Worm (Caenorhabditis elegans): ENCODE data around the gene B0285.3.

Gene B0285.3

ce11 chrIII:4309303-4309702 lies 33.8 kb downstream of the B0285.3 start:
- no peak for TF ChIP-seq unc-55 (GFP tag; optimal IDR thresholded peaks at IDR 0.05)
- no peak for TF ChIP-seq alr-1 (tag; optimal IDR thresholded peaks at IDR 0.05)
- no peak for TF ChIP-seq ztf-1 (GFP tag; conservative IDR thresholded peaks at IDR 0.05)
- no peak for TF ChIP-seq gmeb-1 (tag; optimal IDR thresholded peaks at IDR 0.05)
- TF ChIP-seq sem-4 (tag; optimal IDR thresholded peaks at IDR 0.05) = no peak

ce11 chrIII:4302780-4303179 lies 40.4 kb downstream of the B0285.3 start:
- TF ChIP-seq nhr-25 (tag; optimal IDR thresholded peaks at IDR 0.05) (peak; percentile 21), lin-13 (GFP tag; optimal IDR thresholded peaks at IDR 0.05) (no peak)

DNA sequence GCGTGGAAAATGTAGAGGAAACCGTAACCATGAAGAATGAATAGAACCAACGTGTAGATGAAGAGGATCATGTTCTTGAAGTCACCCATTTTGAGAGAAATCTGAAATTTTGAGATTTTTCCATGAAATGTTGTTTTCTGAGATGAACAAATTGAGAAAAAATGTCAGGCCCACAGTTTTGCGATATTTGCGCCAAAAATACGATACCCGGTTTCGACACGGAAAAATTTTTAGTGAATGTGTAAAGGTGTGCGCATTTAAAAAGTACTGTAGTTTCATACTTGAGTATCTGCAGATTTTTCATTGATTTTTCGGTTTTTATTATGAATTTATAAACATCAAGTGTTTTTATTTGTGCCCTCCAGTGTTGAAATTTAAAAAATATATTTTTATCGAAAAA lies 40.8 kb downstream of the B0285.3 start, which contains the start of gene R10E4.9:
R10E4.9 (minus strand) TSS at position 101 of the 400 bp plus-strand sequence.
- TF ChIP-seq nhr-25 (tag; optimal IDR thresholded peaks at IDR 0.05) (no peak), elt-1 (tag; optimal IDR thresholded peaks at IDR 0.05) (no peak), lin-11 (tag; optimal IDR thresholded peaks at IDR 0.05) (no peak), ztf-4 (tag; optimal IDR thresholded peaks at IDR 0.05) (no peak), zag-1 (tag; optimal IDR thresholded peaks at IDR 0.05) (no peak), unc-55 (GFP tag; optimal IDR thresholded peaks at IDR 0.05) (no peak), sma-9 (GFP tag; optimal IDR thresholded peaks at IDR 0.05) (no peak), sma-9 (tag; optimal IDR thresholded peaks at IDR 0.05) (no peak), nhr-237 (tag; optimal IDR thresholded peaks at IDR 0.05) (no peak)

DNA sequence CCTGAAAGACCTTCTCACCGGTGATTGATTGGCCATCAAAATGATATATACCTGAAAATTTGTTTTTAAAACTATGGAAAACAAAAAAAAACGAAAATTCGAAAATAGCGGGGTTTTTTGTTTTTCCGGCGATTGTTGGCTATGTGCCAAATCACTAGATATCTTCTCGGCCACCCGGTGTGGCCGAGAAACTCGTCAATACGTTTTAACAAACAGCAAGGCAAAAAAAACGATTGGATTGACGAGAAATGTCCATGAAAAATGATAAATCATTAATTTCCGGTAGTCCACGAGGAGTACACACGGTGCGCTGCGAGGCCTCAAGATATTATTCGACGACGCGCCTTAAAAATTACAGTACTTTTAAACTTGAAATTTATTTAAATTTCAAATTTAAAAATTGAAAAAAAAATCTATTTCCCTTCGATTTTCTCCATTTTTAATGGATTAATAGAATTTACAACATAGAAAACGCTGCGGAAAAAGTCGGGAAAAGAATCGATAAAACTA lies 42.1 kb downstream of the B0285.3 start, which contains the start of gene R10E4.11:
R10E4.11 (minus strand) TSS at position 51 of the 510 bp plus-strand sequence.
- no peak for TF ChIP-seq ztf-4 (tag; optimal IDR thresholded peaks at IDR 0.05)
- TF ChIP-seq ztf-1 (GFP tag; conservative IDR thresholded peaks at IDR 0.05) = no peak
- TF ChIP-seq nhr-129 (tag; optimal IDR thresholded peaks at IDR 0.05) = no peak
- TF ChIP-seq alr-1 (tag; optimal IDR thresholded peaks at IDR 0.05) = no peak
- TF ChIP-seq dmd-4 (tag; optimal IDR thresholded peaks at IDR 0.05) = no peak
- TF ChIP-seq blmp-1 (tag; optimal IDR thresholded peaks at IDR 0.05; ENCODE audit: insufficient read depth) = no peak
- no peak for TF ChIP-seq egl-27 (tag; optimal IDR thresholded peaks at IDR 0.05)
- no peak for TF ChIP-seq C34F6.9 (tag; optimal IDR thresholded peaks at IDR 0.05)

- TF ChIP-seq sma-9 (GFP tag; optimal IDR thresholded peaks at IDR 0.05) (no peak), sma-9 (tag; optimal IDR thresholded peaks at IDR 0.05) (no peak), mdl-1 (tag; optimal IDR thresholded peaks at IDR 0.05) (no peak), crh-2 (tag; optimal IDR thresholded peaks at IDR 0.05) (no peak), nhr-6 (tag; optimal IDR thresholded peaks at IDR 0.05) (no peak), egl-27 (tag; optimal IDR thresholded peaks at IDR 0.05) (no peak), nhr-12 (tag; optimal IDR thresholded peaks at IDR 0.05) (no peak), ceh-16 (tag; optimal IDR thresholded peaks at IDR 0.05) (no peak), mbf-1 (tag; optimal IDR thresholded peaks at IDR 0.05) (no peak), Y55F3AM.14 (GFP tag; optimal IDR thresholded peaks at IDR 0.05) (no peak), R02D3.7 (tag; optimal IDR thresholded peaks at IDR 0.05) (no peak), nhr-21 (tag; optimal IDR thresholded peaks at IDR 0.05) (no peak), mab-5 (tag; optimal IDR thresholded peaks at IDR 0.05) (no peak), sma-3 (GFP tag; optimal IDR thresholded peaks at IDR 0.05) (no peak), gmeb-1 (tag; optimal IDR thresholded peaks at IDR 0.05) (no peak), lsy-2 (tag; optimal IDR thresholded peaks at IDR 0.05) (no peak), lin-13 (GFP tag; optimal IDR thresholded peaks at IDR 0.05) (no peak), unc-55 (GFP tag; optimal IDR thresholded peaks at IDR 0.05) (no peak), elt-1 (tag; optimal IDR thresholded peaks at IDR 0.05) (no peak), snpc-4 (tag; optimal IDR thresholded peaks at IDR 0.05) (no peak), lin-11 (tag; optimal IDR thresholded peaks at IDR 0.05) (no peak)
Measured at ce11 chrIII:4294153-4294862, 48.8 kb downstream of the B0285.3 start, which contains the start of the genes nth-1 and R10E4.7. Gene nth-1, minus strand, starts transcription at chrIII:4294253. Gene R10E4.7, plus strand, starts transcription at chrIII:4294812.

Measured in whole organism, L2 larva.